Worm (Caenorhabditis elegans): ENCODE results near the gene nduv-2.

The nduv-2 gene

ce11 chrV:13656346-13657254, 31.2 kb upstream of the nduv-2 start (continued):
- no peak for TF ChIP-seq dpff-1 (tag; optimal IDR thresholded peaks at IDR 0.05)
- TF ChIP-seq nhr-179 (tag; optimal IDR thresholded peaks at IDR 0.05) = no peak
- peak; percentile 55 for TF ChIP-seq tlf-1 (GFP tag; optimal IDR thresholded peaks at IDR 0.05)
- TF ChIP-seq snpc-1.1 (tag; optimal IDR thresholded peaks at IDR 0.05; ENCODE audit: insufficient read depth) = no peak
- no peak for TF ChIP-seq egl-44 (GFP tag; IDR thresholded peaks at IDR 0.05)
- no peak for TF ChIP-seq D2030.7 (GFP tag; IDR thresholded peaks at IDR 0.05)
- TF ChIP-seq unc-130 (GFP tag; optimal IDR thresholded peaks at IDR 0.05) = no peak
- TF ChIP-seq ZK185.1 (tag; optimal IDR thresholded peaks at IDR 0.05; ENCODE audit: poor library complexity, severe bottlenecking) = peak; percentile 9
- TF ChIP-seq F57C9.4 (tag; optimal IDR thresholded peaks at IDR 0.05) = no peak
- TF ChIP-seq madf-6 (GFP tag; IDR thresholded peaks at IDR 0.05) = no peak; the same call in none of the 2 replicates
- TF ChIP-seq sea-2 (GFP tag; IDR thresholded peaks at IDR 0.05) = no peak
- no peak; the same call in 1 of the 2 replicates for TF ChIP-seq let-526 (GFP tag; IDR thresholded peaks at IDR 0.05)
- TF ChIP-seq fkh-3 (tag; optimal IDR thresholded peaks at IDR 0.05) = no peak
- TF ChIP-seq cebp-1 (GFP tag; IDR thresholded peaks at IDR 0.05) = peak; percentile 33; the same call in 1 of the 2 replicates
- TF ChIP-seq cebp-1 (tag; optimal IDR thresholded peaks at IDR 0.05) = peak; percentile 43
- TF ChIP-seq attf-6 (GFP tag; IDR thresholded peaks at IDR 0.05) = no peak
- no peak for TF ChIP-seq C17E4.6 (GFP tag; IDR thresholded peaks at IDR 0.05)
- TF ChIP-seq athp-1 (tag; optimal IDR thresholded peaks at IDR 0.05) = no peak
- TF ChIP-seq T26A5.8 (tag; optimal IDR thresholded peaks at IDR 0.05) = no peak
- no peak for TF ChIP-seq madf-8 (GFP tag; conservative IDR thresholded peaks at IDR 0.05)
- TF ChIP-seq F49E8.2 (tag; optimal IDR thresholded peaks at IDR 0.05; ENCODE audit: insufficient read depth) = no peak
- TF ChIP-seq Y53G8AR.9 (GFP tag; conservative IDR thresholded peaks at IDR 0.05) = peak; percentile 60; the same call in 1 of the 2 replicates
- peak; percentile 96 for TF ChIP-seq nhr-80 (tag; optimal IDR thresholded peaks at IDR 0.05)
- TF ChIP-seq T07F8.4 (tag; optimal IDR thresholded peaks at IDR 0.05) = no peak
- no peak for TF ChIP-seq hmg-20 (GFP tag; IDR thresholded peaks at IDR 0.05)
- TF ChIP-seq mxl-1 (tag; optimal IDR thresholded peaks at IDR 0.05) = no peak
- TF ChIP-seq nhr-120 (GFP tag; IDR thresholded peaks at IDR 0.05) = no peak
- TF ChIP-seq ekl-4 (GFP tag; IDR thresholded peaks at IDR 0.05) = peak; percentile 38; the same call in 1 of the 2 replicates
- TF ChIP-seq B0336.3 (GFP tag; IDR thresholded peaks at IDR 0.05) = peak; percentile 62; the same call in 1 of the 2 replicates
- no peak for TF ChIP-seq zim-3 (tag; optimal IDR thresholded peaks at IDR 0.05)
- no peak for TF ChIP-seq lsl-1 (GFP tag; optimal IDR thresholded peaks at IDR 0.05)
- TF ChIP-seq aptf-2 (GFP tag; conservative IDR thresholded peaks at IDR 0.05) = no peak
- no peak for TF ChIP-seq gei-17 (GFP tag; optimal IDR thresholded peaks at IDR 0.05)
- no peak for TF ChIP-seq nhr-27 (tag; optimal IDR thresholded peaks at IDR 0.05)
- TF ChIP-seq attf-5 (GFP tag; optimal IDR thresholded peaks at IDR 0.05) = no peak
- TF ChIP-seq lin-26 (GFP tag; IDR thresholded peaks at IDR 0.05) = peak; percentile 62
- TF ChIP-seq F52B5.7 (tag; optimal IDR thresholded peaks at IDR 0.05) = peak; percentile 2
- TF ChIP-seq ztf-3 (GFP tag; optimal IDR thresholded peaks at IDR 0.05) = no peak
- TF ChIP-seq dox-1 (GFP tag; IDR thresholded peaks at IDR 0.05) = no peak; the same call in 1 of the 2 replicates
- TF ChIP-seq ceh-40 (GFP tag; IDR thresholded peaks at IDR 0.05) = no peak
- no peak for TF ChIP-seq lin-35 (GFP tag; optimal IDR thresholded peaks at IDR 0.05)
- TF ChIP-seq ama-1 (optimal IDR thresholded peaks at IDR 0.05) = peak; percentile 76
- TF ChIP-seq ama-1 (GFP tag; optimal IDR thresholded peaks at IDR 0.05) = no peak
- TF ChIP-seq madf-10 (tag; optimal IDR thresholded peaks at IDR 0.05) = peak; percentile 47
- TF ChIP-seq F10E7.11 (tag; optimal IDR thresholded peaks at IDR 0.05) = peak; percentile 6
- 0 out of 2 replicates have a peak, but pooled peaks have one; percentile 14 for TF ChIP-seq zfh-2 (GFP tag; conservative IDR thresholded peaks at IDR 0.05)
- no peak for TF ChIP-seq efl-1 (GFP tag; optimal IDR thresholded peaks at IDR 0.05)
- TF ChIP-seq Y53F4B.3 (GFP tag; IDR thresholded peaks at IDR 0.05) = no peak

Measured in whole organism, young adult.